Fruit fly (Drosophila melanogaster): Measurements from ENCODE around the gene AsnRS.

DNA sequence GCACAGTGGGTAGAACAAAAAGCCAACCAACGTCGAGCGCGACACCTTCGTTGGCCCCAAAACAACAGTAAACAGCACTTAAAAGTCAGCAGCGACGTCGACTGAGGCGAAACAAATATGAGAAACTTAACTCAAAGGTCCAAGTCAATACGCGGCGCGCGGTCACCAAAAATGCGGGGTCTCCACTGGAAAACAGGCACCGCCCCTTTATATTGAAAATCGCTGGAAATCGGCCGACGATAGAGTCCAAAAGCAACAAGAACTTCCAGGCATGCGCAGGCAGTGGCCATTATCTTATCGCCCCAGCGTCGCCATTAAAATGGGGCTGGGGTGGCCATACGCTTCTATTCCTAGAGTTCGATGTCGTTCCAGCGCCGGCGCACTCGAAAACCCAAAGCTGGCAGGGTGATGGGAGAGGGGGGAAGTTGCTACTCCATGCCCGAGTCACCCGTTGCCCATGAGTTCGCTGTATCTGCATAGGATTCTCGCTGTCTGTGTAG is 23.3 kb downstream of the AsnRS start, which contains the start of gene Lim3:
- no peak for TF ChIP-seq foxo (GFP tag; optimal IDR thresholded peaks at IDR 0.05)
- TF ChIP-seq sv (GFP tag; optimal IDR thresholded peaks at IDR 0.05), result no peak
- no peak for TF ChIP-seq pan (optimal IDR thresholded peaks at IDR 0.05)
- TF ChIP-seq Sp1 (GFP tag; optimal IDR thresholded peaks at IDR 0.05), result no peak
- peak; percentile 75 for TF ChIP-seq Dif (GFP tag; optimal IDR thresholded peaks at IDR 0.05; ENCODE audit: partially characterized antibody)
- TF ChIP-seq Vsx2 (GFP tag; optimal IDR thresholded peaks at IDR 0.05; ENCODE audit: partially characterized antibody), result peak; percentile 84
- no peak for TF ChIP-seq dmrt93B (GFP tag; optimal IDR thresholded peaks at IDR 0.05)
- no peak for TF ChIP-seq Myc (optimal IDR thresholded peaks at IDR 0.05)

Data from whole organism, wandering third instar larva.